Fruit fly (Drosophila melanogaster) whole organism, prepupa: Measurements from ENCODE around the gene CG43245.
A peak's percentile ranks its signal among the peaks of the same experiment; 100 is the strongest.

Experiments
- Blimp-1 ChIP-seq: fragments of 200-800 bp; sonication (Bioruptor generic); optimal IDR thresholded peaks from 3 replicates; lab custom pipeline; 2017; ENCODE audit warnings: missing biosample characterization, missing genetic modification characterization, mild to moderate bottlenecking, moderate library complexity, missing genetic modification reagents
- CG10631 ChIP-seq: fragments of 200-800 bp; sonication (Bioruptor generic); optimal IDR thresholded peaks from 2 replicates; lab custom pipeline; 2016; ENCODE audit warnings: missing biosample characterization, missing genetic modification characterization
- CG11762 ChIP-seq: fragments of 200-800 bp; sonication (Bioruptor generic); optimal IDR thresholded peaks from 3 replicates; lab custom pipeline; 2016; ENCODE audit warnings: missing biosample characterization, missing genetic modification characterization; ENCODE audit not compliant: insufficient read depth
- CG11902 ChIP-seq: fragments of 200-800 bp; sonication (Bioruptor generic); optimal IDR thresholded peaks from 3 replicates; lab custom pipeline; 2016; ENCODE audit warnings: missing biosample characterization, missing genetic modification characterization
- CG15336 ChIP-seq: fragments of 200-800 bp; sonication (Bioruptor generic); IDR thresholded peaks from 2 replicates; pipeline ENCODE4 v1.3.6; 2022; ENCODE audit warnings: missing biosample characterization, missing genetic modification characterization
- CG1621 ChIP-seq: fragments of 200-800 bp; sonication (Bioruptor generic); optimal IDR thresholded peaks from 3 replicates; lab custom pipeline; 2018; ENCODE audit warnings: missing biosample characterization, mild to moderate bottlenecking, missing genetic modification characterization
- CG3032 ChIP-seq: fragments of 200-800 bp; optimal IDR thresholded peaks from 2 replicates; lab custom pipeline; 2019; ENCODE audit warnings: missing biosample characterization, mild to moderate bottlenecking, missing genetic modification characterization, moderate library complexity
- CG31627 ChIP-seq: fragments of 200-800 bp; sonication (Bioruptor generic); optimal IDR thresholded peaks from 3 replicates; lab custom pipeline; 2016; ENCODE audit warnings: missing biosample characterization, missing genetic modification characterization
- CG32006 ChIP-seq: fragments of 200-800 bp; sonication (Bioruptor generic); optimal IDR thresholded peaks from 3 replicates; lab custom pipeline; 2017; ENCODE audit warnings: missing biosample characterization, mild to moderate bottlenecking, missing genetic modification characterization
- CG3919 ChIP-seq: fragments of 200-800 bp; sonication (Bioruptor generic); optimal IDR thresholded peaks from 3 replicates; lab custom pipeline; 2016; ENCODE audit warnings: missing biosample characterization, missing genetic modification characterization
- CG4318 ChIP-seq: fragments of 200-800 bp; sonication (Bioruptor generic); optimal IDR thresholded peaks from 3 replicates; lab custom pipeline; 2017; ENCODE audit warnings: missing biosample characterization, mild to moderate bottlenecking, missing genetic modification characterization
- CG6163 ChIP-seq: fragments of 200-800 bp; sonication (Bioruptor generic); IDR thresholded peaks from 3 replicates; pipeline ENCODE4 v1.3.6; 2022; ENCODE audit warnings: missing biosample characterization, missing genetic modification characterization
- CG6276 ChIP-seq: fragments of 200-800 bp; sonication (Bioruptor generic); optimal IDR thresholded peaks from 2 replicates; lab custom pipeline; 2017; ENCODE audit warnings: missing biosample characterization, mild to moderate bottlenecking, missing genetic modification characterization
- CG6792 ChIP-seq: fragments of 200-800 bp; sonication (Bioruptor generic); optimal IDR thresholded peaks from 3 replicates; lab custom pipeline; 2016; ENCODE audit warnings: missing biosample characterization, missing genetic modification characterization
- CG6808 ChIP-seq: fragments of 200-800 bp; sonication (Bioruptor generic); optimal IDR thresholded peaks from 3 replicates; lab custom pipeline; 2017; ENCODE audit warnings: missing biosample characterization, missing genetic modification characterization, mild to moderate bottlenecking, moderate library complexity, missing genetic modification reagents
- CG6854 ChIP-seq: fragments of 200-800 bp; sonication (Bioruptor generic); optimal IDR thresholded peaks from 2 replicates; lab custom pipeline; 2017; ENCODE audit warnings: missing biosample characterization, mild to moderate bottlenecking, missing genetic modification characterization
- CG7368 ChIP-seq: fragments of 200-800 bp; sonication (Bioruptor generic); optimal IDR thresholded peaks from 3 replicates; lab custom pipeline; 2016; ENCODE audit warnings: missing biosample characterization, missing genetic modification characterization
- CG8319 ChIP-seq: fragments of 200-800 bp; sonication (Bioruptor generic); optimal IDR thresholded peaks from 3 replicates; lab custom pipeline; 2016; ENCODE audit warnings: missing biosample characterization, missing genetic modification characterization
- CG8632 ChIP-seq: fragments of 200-800 bp; sonication (Bioruptor generic); optimal IDR thresholded peaks from 3 replicates; lab custom pipeline; 2016; ENCODE audit warnings: missing biosample characterization, missing genetic modification characterization
- Eip75B ChIP-seq: fragments of 200-800 bp; sonication (Bioruptor generic); optimal IDR thresholded peaks from 3 replicates; lab custom pipeline; 2016; ENCODE audit warnings: missing biosample characterization, missing genetic modification characterization
- Eip78C ChIP-seq: fragments of 200-800 bp; sonication (Bioruptor generic); peaks from one replicate; lab custom pipeline; 2016; ENCODE audit warnings: missing biosample characterization, missing genetic modification characterization
- Eip93F ChIP-seq: fragments of 200-800 bp; sonication (Bioruptor generic); optimal IDR thresholded peaks from 2 replicates; lab custom pipeline; 2016; ENCODE audit warnings: missing biosample characterization, mild to moderate bottlenecking, missing genetic modification characterization
- Ets21C ChIP-seq: fragments of 200-800 bp; sonication (Bioruptor generic); optimal IDR thresholded peaks from 3 replicates; lab custom pipeline; 2016; ENCODE audit warnings: missing biosample characterization, missing genetic modification characterization
- Gug ChIP-seq: fragments of 200-800 bp; sonication (Bioruptor generic); IDR thresholded peaks from 2 replicates; pipeline ENCODE4 v1.3.6; 2022; ENCODE audit warnings: missing biosample characterization, missing genetic modification characterization
- Hr38 ChIP-seq: sonication (Bioruptor generic); optimal IDR thresholded peaks from 2 replicates; lab custom pipeline; 2016; ENCODE audit warnings: missing biosample characterization, missing genetic modification characterization
- Hr39 ChIP-seq: fragments of 200-800 bp; sonication (Bioruptor generic); optimal IDR thresholded peaks from 2 replicates; lab custom pipeline; 2016; ENCODE audit warnings: missing biosample characterization, missing genetic modification characterization
- Hr4 ChIP-seq: fragments of 200-800 bp; sonication (Bioruptor generic); optimal IDR thresholded peaks from 3 replicates; lab custom pipeline; 2016; ENCODE audit warnings: missing biosample characterization, missing genetic modification characterization
- Lpt ChIP-seq: fragments of 200-800 bp; sonication (Bioruptor generic); optimal IDR thresholded peaks from 3 replicates; lab custom pipeline; 2016; ENCODE audit warnings: missing biosample characterization, missing genetic modification characterization
- Sox102F ChIP-seq: fragments of 200-800 bp; sonication (Bioruptor generic); optimal IDR thresholded peaks from 2 replicates; lab custom pipeline; 2016; ENCODE audit warnings: missing biosample characterization, mild to moderate bottlenecking, missing genetic modification characterization
- achi ChIP-seq: fragments of 200-800 bp; sonication (Bioruptor generic); optimal IDR thresholded peaks from 3 replicates; lab custom pipeline; 2016; ENCODE audit warnings: missing biosample characterization, missing genetic modification characterization
- acj6 ChIP-seq: fragments of 200-800 bp; sonication (Bioruptor generic); optimal IDR thresholded peaks from 3 replicates; lab custom pipeline; 2016; ENCODE audit warnings: missing biosample characterization, missing genetic modification characterization
- dac ChIP-seq: fragments of 200-800 bp; sonication (Bioruptor generic); optimal IDR thresholded peaks from 2 replicates; lab custom pipeline; 2017; ENCODE audit warnings: missing biosample characterization, mild to moderate bottlenecking, missing genetic modification characterization
- dsx ChIP-seq: fragments of 200-800 bp; optimal IDR thresholded peaks from 3 replicates; lab custom pipeline; 2019; ENCODE audit warnings: missing biosample characterization, mild to moderate bottlenecking, missing genetic modification characterization, moderate library complexity; ENCODE audit not compliant: poor library complexity, severe bottlenecking
- eg ChIP-seq: fragments of 200-800 bp; sonication (Bioruptor generic); IDR thresholded peaks from 3 replicates; pipeline ENCODE4 v1.3.6; 2022; ENCODE audit warnings: missing biosample characterization, missing genetic modification characterization
- fd59A ChIP-seq: fragments of 200-800 bp; sonication (Bioruptor generic); optimal IDR thresholded peaks from 2 replicates; lab custom pipeline; 2017; ENCODE audit warnings: missing biosample characterization, mild to moderate bottlenecking, missing genetic modification characterization, missing genetic modification reagents
- net ChIP-seq: fragments of 200-800 bp; sonication (Bioruptor generic); optimal IDR thresholded peaks from 3 replicates; lab custom pipeline; 2016; ENCODE audit warnings: missing biosample characterization, missing genetic modification characterization
- pdm3 ChIP-seq: fragments of 200-800 bp; sonication (Bioruptor generic); optimal IDR thresholded peaks from 3 replicates; lab custom pipeline; 2016; ENCODE audit warnings: missing biosample characterization, missing genetic modification characterization
- salr ChIP-seq, 2 experiments: fragments of 200-800 bp; sonication (Bioruptor generic); optimal IDR thresholded peaks; 3 replicates each; lab custom pipeline; 2016 to 2018; ENCODE audit warnings: missing biosample characterization in 2 of 2, missing genetic modification characterization in 2 of 2, mild to moderate bottlenecking in 1 of 2
- ss ChIP-seq, 2 experiments: fragments of 200-800 bp; sonication (Bioruptor generic); optimal IDR thresholded peaks; 2 replicates in 1 of 2; 3 replicates in 1 of 2; lab custom pipeline; 2017 to 2018; ENCODE audit warnings: mild to moderate bottlenecking in 2 of 2, missing biosample characterization in 2 of 2, missing genetic modification characterization in 2 of 2, moderate library complexity in 1 of 2
- svp ChIP-seq: fragments of 200-800 bp; sonication (Bioruptor generic); peaks from one replicate; lab custom pipeline; 2016; ENCODE audit warnings: missing biosample characterization, missing genetic modification characterization
- topi ChIP-seq: fragments of 200-800 bp; sonication (Bioruptor generic); optimal IDR thresholded peaks from 3 replicates; lab custom pipeline; 2016; ENCODE audit warnings: missing biosample characterization, missing genetic modification characterization
- vri ChIP-seq: fragments of 200-800 bp; sonication (Bioruptor generic); optimal IDR thresholded peaks from 3 replicates; lab custom pipeline; 2016; ENCODE audit warnings: missing biosample characterization, mild to moderate bottlenecking, missing genetic modification characterization

CG43245 gene

dm6 chr3L:10801140-10801646 is 29.5 kb downstream of the CG43245 start, which contains the start of gene CG12523:
Gene CG12523, plus strand, starts transcription at chr3L:10801190.
- TF ChIP-seq salr (GFP tag; optimal IDR thresholded peaks at IDR 0.05; lab: Kevin White, UChicago) = no peak
- no peak for TF ChIP-seq pdm3 (GFP tag; lab: Kevin White, UChicago)
- no peak for TF ChIP-seq CG7368 (GFP tag; lab: Kevin White, UChicago)
- no peak for TF ChIP-seq Eip93F (GFP tag; lab: Kevin White, UChicago)
- TF ChIP-seq Eip78C (GFP tag; lab: Kevin White, UChicago) = no peak
- TF ChIP-seq CG1621 = no peak
- TF ChIP-seq CG3919 = no peak
- no peak for TF ChIP-seq Hr4
- TF ChIP-seq Hr38 (GFP tag; lab: Kevin White, UChicago) = no peak

dm6 chr3L:10803124-10803523 is 31.4 kb downstream of the CG43245 start:
- TF ChIP-seq CG1621 (no peak), CG32006 (GFP tag; lab: Kevin White, UChicago) (no peak), pdm3 (GFP tag; lab: Kevin White, UChicago) (no peak), Hr39 (no peak), dac (no peak), net (no peak), svp (no peak), ss (GFP tag; optimal IDR thresholded peaks at IDR 0.05; lab: Kevin White, UChicago) (no peak), salr (GFP tag; optimal IDR thresholded peaks at IDR 0.05; lab: Kevin White, UChicago) (no peak), Hr38 (GFP tag; lab: Kevin White, UChicago) (no peak), CG10631 (GFP tag; lab: Kevin White, UChicago) (no peak), Ets21C (GFP tag; lab: Kevin White, UChicago) (no peak), CG6276 (no peak), eg (GFP tag; lab: Robert Waterston, UW) (no peak), achi (GFP tag; lab: Kevin White, UChicago) (no peak), CG8632 (no peak)

- no peak for TF ChIP-seq CG4318 (GFP tag; lab: Kevin White, UChicago)
- no peak for TF ChIP-seq acj6 (GFP tag; lab: Kevin White, UChicago)
- no peak for TF ChIP-seq vri (GFP tag; lab: Kevin White, UChicago)
- no peak for TF ChIP-seq Hr4
- TF ChIP-seq CG11902 (GFP tag; lab: Kevin White, UChicago) = no peak
- TF ChIP-seq topi (GFP tag; lab: Kevin White, UChicago) = no peak
- TF ChIP-seq Gug = no peak
- TF ChIP-seq CG6808 (GFP tag; lab: Kevin White, UChicago) = no peak
- no peak for TF ChIP-seq Eip75B
Measured at dm6 chr3L:10808982-10809381, 37.3 kb downstream of the CG43245 start.

- TF ChIP-seq CG3032 (tag; lab: Kevin White, UChicago) (peak; percentile 50), Hr4 (peak; percentile 42), topi (GFP tag; lab: Kevin White, UChicago) (peak; percentile 8), net (no peak), Blimp-1 (GFP tag; lab: Kevin White, UChicago) (no peak), CG10631 (GFP tag; lab: Kevin White, UChicago) (peak; percentile 40), Eip75B (peak; percentile 38), Sox102F (GFP tag; lab: Kevin White, UChicago) (no peak), dsx (GFP tag; lab: Kevin White, UChicago) (peak; percentile 44), CG6792 (GFP tag; lab: Kevin White, UChicago) (peak; percentile 41), CG15336 (GFP tag; lab: Robert Waterston, UW) (0 out of 2 replicates have a peak, but pooled peaks have one; percentile 14), dac (no peak), Eip93F (GFP tag; lab: Kevin White, UChicago) (no peak), CG6163 (GFP tag; lab: Robert Waterston, UW) (no peak), CG32006 (GFP tag; lab: Kevin White, UChicago) (peak; percentile 48), eg (GFP tag; lab: Robert Waterston, UW) (no peak), Hr38 (GFP tag; lab: Kevin White, UChicago) (no peak), CG6808 (GFP tag; lab: Kevin White, UChicago) (peak; percentile 7), CG31627 (GFP tag; lab: Kevin White, UChicago) (peak; percentile 0), fd59A (GFP tag; lab: Kevin White, UChicago) (peak; percentile 2), Eip78C (GFP tag; lab: Kevin White, UChicago) (peak; percentile 81), CG1621 (no peak), CG6854 (GFP tag; lab: Kevin White, UChicago) (no peak), Gug (no peak), CG8319 (no peak), CG11762 (GFP tag; lab: Kevin White, UChicago) (peak; percentile 26), Lpt (GFP tag; lab: Kevin White, UChicago) (no peak), CG3919 (peak; percentile 25)
Measured at dm6 chr3L:10810539-10811443, 39.1 kb downstream of the CG43245 start.
